Fruit fly (Drosophila melanogaster): ENCODE measurements around the gene CG8814.

Gene CG8814

DNA sequence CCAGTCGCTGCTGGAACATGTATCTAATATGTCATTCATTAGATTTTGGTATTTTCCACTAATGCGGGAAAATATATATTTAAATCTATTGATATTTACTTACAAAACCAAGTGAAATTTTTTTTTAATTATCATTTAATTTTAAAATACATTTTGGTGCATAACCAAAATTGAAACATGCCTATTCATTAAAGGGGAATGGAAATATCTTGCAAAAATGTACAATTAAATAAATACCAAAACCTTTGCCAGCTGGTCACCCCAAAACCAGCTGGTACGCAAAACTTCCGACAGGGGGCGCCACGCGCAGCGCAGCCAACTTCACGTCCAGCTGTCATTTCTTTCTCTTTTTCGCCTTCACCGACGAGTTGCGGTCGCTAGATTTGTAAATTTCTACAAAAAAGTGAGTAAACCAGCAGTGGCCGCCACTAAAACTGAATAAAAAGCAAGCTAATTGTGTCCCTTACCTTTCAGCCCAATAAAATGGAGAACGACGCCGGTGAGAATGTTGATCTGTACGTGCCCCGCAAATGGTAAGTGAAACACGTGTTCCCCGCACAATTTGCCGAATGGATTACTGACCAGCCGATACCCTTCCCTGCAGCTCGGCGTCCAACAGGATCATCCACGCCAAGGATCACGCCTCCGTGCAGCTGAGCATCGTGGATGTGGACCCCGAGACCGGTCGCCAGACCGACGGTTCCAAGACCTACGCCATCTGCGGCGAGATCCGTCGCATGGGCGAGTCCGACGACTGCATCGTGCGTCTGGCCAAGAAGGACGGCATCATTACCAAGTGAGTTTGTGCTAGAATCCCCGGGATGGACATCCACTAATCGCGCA, 18.7 kb upstream of the CG8814 start, which contains the start of the genes CG3104 and RpS21:
Gene CG3104, minus strand, starts transcription at position 6 of the 843 bp plus-strand sequence.
Gene RpS21, plus strand, starts transcription at position 298 of the 843 bp plus-strand sequence.
- TF ChIP-seq CG33017 (tag; optimal IDR thresholded peaks at IDR 0.05) (peak; percentile 53), Hr96 (GFP tag; optimal IDR thresholded peaks at IDR 0.05) (peak; percentile 90), bab1 (GFP tag; optimal IDR thresholded peaks at IDR 0.05) (peak; percentile 73), pad (GFP tag; optimal IDR thresholded peaks at IDR 0.05) (peak; percentile 83), ovo (GFP tag; optimal IDR thresholded peaks at IDR 0.05) (peak; percentile 88), CG12768 (GFP tag; optimal IDR thresholded peaks at IDR 0.05) (peak; percentile 75), CG7045 (GFP tag; optimal IDR thresholded peaks at IDR 0.05) (peak; percentile 83), CG5204 (GFP tag; optimal IDR thresholded peaks at IDR 0.05) (peak; percentile 75), Mnt (GFP tag; optimal IDR thresholded peaks at IDR 0.05) (peak; percentile 95), Clk (GFP tag; optimal IDR thresholded peaks at IDR 0.05) (peak; percentile 69), CG1620 (GFP tag; optimal IDR thresholded peaks at IDR 0.05) (peak; percentile 96), Crg-1 (GFP tag; optimal IDR thresholded peaks at IDR 0.05) (peak; percentile 91), CG7101 (tag; optimal IDR thresholded peaks at IDR 0.05) (peak; percentile 88), cnc (optimal IDR thresholded peaks at IDR 0.05) (no peak), toe (GFP tag; optimal IDR thresholded peaks at IDR 0.05) (peak; percentile 83), kay (GFP tag; ENCODE audit: borderline replicate concordance) (no peak), cic (GFP tag; optimal IDR thresholded peaks at IDR 0.05) (peak; percentile 65), CG14711 (tag; optimal IDR thresholded peaks at IDR 0.05) (peak; percentile 60), CG11617 (GFP tag; optimal IDR thresholded peaks at IDR 0.05) (peak; percentile 92), tj (GFP tag; optimal IDR thresholded peaks at IDR 0.05) (peak; percentile 65)

DNA sequence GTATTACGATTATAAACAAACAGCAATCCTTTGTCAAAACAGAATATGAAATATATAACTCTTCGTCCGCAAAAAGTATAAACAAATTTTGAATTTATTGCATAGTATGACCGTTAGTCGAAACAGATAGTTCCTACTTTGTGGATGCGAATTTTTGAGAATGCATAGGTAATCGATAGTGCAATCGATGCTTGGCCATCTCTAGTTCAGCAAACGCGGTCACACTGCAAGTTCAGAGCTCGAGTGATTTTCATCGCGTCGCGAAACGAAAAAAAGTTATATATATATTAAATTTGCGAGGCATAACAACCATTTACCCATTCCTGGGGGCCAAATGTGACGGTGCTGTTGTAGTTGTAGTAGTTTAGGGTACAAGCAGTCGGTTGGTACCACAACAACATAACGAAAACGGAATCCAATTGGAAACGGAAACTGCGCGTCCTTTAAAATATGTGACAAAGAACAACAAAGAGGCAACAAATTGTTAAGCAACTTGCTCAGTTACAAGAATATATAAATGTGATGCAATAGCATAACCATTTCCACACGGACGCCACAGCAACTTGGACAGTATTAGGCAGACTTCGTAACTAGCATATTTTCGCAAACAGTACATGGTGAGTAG, 17.6 kb upstream of the CG8814 start, which contains the start of gene CG2991:
Gene CG2991, plus strand, starts transcription at position 205 of the 625 bp plus-strand sequence.
- TF ChIP-seq CG1620 (GFP tag; optimal IDR thresholded peaks at IDR 0.05) (peak; percentile 58), toe (GFP tag; optimal IDR thresholded peaks at IDR 0.05) (no peak), CG7101 (tag; optimal IDR thresholded peaks at IDR 0.05) (peak; percentile 55), cnc (optimal IDR thresholded peaks at IDR 0.05) (no peak), Mnt (GFP tag; optimal IDR thresholded peaks at IDR 0.05) (peak; percentile 61), bab1 (GFP tag; optimal IDR thresholded peaks at IDR 0.05) (peak; percentile 77), CG14711 (tag; optimal IDR thresholded peaks at IDR 0.05) (peak; percentile 46), CG12768 (GFP tag; optimal IDR thresholded peaks at IDR 0.05) (peak; percentile 14), Crg-1 (GFP tag; optimal IDR thresholded peaks at IDR 0.05) (peak; percentile 15), CG11617 (GFP tag; optimal IDR thresholded peaks at IDR 0.05) (no peak), cic (GFP tag; optimal IDR thresholded peaks at IDR 0.05) (peak; percentile 60)

DNA sequence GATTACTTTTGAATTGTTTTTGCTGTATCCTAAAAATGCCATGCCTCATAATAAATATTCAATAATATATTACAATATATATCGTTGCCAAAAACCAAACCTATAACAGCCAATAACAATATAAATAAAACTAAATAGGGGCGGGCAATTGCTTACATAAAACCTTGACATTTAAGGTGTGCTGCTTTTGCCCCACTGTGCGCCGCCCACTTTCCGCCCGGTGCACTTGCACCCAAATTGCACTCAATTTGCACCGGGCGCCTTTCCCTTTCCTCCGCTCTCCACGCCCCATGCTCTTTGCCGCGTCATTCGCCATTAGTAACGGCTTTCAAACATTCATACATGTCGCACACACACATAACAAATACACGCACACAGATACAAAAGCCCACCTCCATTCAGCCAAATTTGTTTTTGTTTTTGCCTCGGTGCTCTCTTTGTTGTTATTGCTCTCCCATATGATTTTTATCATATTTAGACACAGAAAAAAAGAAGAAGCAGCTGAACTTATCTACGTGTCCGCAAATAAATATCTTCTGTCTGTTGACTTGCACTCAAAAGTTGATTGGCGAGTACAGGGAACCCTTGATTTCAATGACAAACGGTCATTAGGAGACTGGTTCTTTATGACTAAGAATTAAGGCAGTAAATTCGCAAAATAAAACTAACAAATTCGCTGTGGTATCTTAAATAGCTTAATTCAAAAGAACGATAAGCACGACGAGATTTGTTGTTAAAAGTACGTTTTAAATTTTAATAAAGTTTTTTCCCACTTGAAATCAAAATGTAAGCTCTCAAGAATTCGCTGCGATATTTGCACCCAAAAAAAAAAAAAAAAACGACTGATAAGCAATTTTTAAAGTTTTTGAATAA, 16.6 kb upstream of the CG8814 start:
- TF ChIP-seq toe (GFP tag; optimal IDR thresholded peaks at IDR 0.05) (peak; percentile 1), Hr96 (GFP tag; optimal IDR thresholded peaks at IDR 0.05) (peak; percentile 98), CG33017 (tag; optimal IDR thresholded peaks at IDR 0.05) (no peak), Clk (GFP tag; optimal IDR thresholded peaks at IDR 0.05) (no peak), ovo (GFP tag; optimal IDR thresholded peaks at IDR 0.05) (peak; percentile 89), CG7045 (GFP tag; optimal IDR thresholded peaks at IDR 0.05) (peak; percentile 51), Crg-1 (GFP tag; optimal IDR thresholded peaks at IDR 0.05) (peak; percentile 36), kay (GFP tag; ENCODE audit: borderline replicate concordance) (peak; percentile 99), cnc (optimal IDR thresholded peaks at IDR 0.05) (peak in 1 of 2 experiments; percentile 62), pad (GFP tag; optimal IDR thresholded peaks at IDR 0.05) (peak; percentile 30), CG12768 (GFP tag; optimal IDR thresholded peaks at IDR 0.05) (peak; percentile 34), CG1620 (GFP tag; optimal IDR thresholded peaks at IDR 0.05) (no peak), bab1 (GFP tag; optimal IDR thresholded peaks at IDR 0.05) (no peak), Mnt (GFP tag; optimal IDR thresholded peaks at IDR 0.05) (peak; percentile 18), CG14711 (tag; optimal IDR thresholded peaks at IDR 0.05) (peak; percentile 10), CG11617 (GFP tag; optimal IDR thresholded peaks at IDR 0.05) (peak; percentile 65), cic (GFP tag; optimal IDR thresholded peaks at IDR 0.05) (peak; percentile 94), CG5204 (GFP tag; optimal IDR thresholded peaks at IDR 0.05) (peak; percentile 40), CG7101 (tag; optimal IDR thresholded peaks at IDR 0.05) (peak; percentile 15), tj (GFP tag; optimal IDR thresholded peaks at IDR 0.05) (peak; percentile 38)

DNA sequence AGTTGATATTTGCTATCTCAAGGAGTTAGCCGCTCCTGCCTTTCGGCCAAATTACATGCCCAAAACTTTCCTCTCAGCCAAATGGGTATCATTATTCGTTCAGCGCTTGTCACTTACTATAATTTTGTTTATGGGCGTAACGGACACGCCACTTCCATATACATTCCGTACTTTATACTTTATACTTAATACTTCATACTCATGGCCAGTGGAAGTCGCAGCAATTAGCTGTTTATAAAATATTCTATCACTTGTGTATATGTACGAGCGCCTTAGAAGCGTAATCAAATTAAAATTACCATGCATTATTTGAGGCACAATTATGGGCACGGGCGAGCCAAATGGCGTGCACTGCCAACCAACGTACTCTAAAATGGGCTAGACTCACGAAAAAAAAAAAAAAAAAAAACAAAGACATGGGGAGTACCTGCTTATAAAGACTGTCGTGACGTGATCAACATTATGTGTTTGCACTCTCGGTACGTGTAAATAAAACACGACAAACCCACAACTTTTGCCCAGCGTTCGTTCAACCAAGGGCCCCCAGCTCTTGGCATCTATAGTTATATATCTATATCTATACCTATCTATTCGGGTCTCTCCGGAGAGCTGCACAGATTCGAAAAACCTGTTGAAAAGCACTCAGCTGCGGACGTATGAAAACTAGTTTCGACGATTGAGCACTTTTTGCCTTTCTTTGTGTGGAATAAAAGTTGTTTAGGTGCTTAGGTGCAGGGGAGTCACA, 13.4 kb upstream of the CG8814 start:
- TF ChIP-seq CG11617 (GFP tag; optimal IDR thresholded peaks at IDR 0.05), result no peak
- TF ChIP-seq cic (GFP tag; optimal IDR thresholded peaks at IDR 0.05), result peak; percentile 38
- TF ChIP-seq CG12768 (GFP tag; optimal IDR thresholded peaks at IDR 0.05), result peak; percentile 61
- peak; percentile 68 for TF ChIP-seq kay (GFP tag; ENCODE audit: borderline replicate concordance)
